Fruit fly (Drosophila melanogaster): ENCODE results near the gene CG15362.

DNA sequence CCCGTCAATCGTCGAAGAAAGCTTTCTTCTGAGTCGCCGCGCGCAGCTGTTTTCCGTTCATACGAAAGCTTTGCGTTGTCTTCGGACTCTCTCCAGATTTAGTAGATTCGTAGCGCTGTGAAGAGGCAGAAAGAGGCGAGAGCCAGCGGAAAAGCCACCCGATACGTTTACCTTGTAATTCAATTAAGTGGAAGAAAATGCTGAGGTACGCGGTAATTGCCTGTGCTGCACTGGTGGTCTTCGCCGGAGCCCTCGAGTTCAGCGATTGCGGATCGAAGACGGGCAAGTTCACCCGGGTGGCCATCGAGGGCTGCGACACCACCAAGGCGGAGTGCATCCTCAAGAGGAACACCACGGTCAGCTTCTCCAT, 7.2 kb downstream of the CG15362 start, which contains the start of gene Npc2a:
- TF ChIP-seq pan (optimal IDR thresholded peaks at IDR 0.05) (no peak), EcR (GFP tag; optimal IDR thresholded peaks at IDR 0.05) (no peak), psq (optimal IDR thresholded peaks at IDR 0.05) (no peak)
